Worm (Caenorhabditis elegans): ENCODE results near the gene Y45F3A.1.
A peak's percentile ranks its signal among the peaks of the same experiment; 100 is the strongest.

Gene Y45F3A.1

ce11 chrIII:10561904-10562303, at the start of gene Y45F3A.1:
Y45F3A.1 (minus strand) TSS chrIII:10561915.
- TF ChIP-seq dao-5 (tag; optimal IDR thresholded peaks at IDR 0.05), result no peak
- peak; percentile 25 for TF ChIP-seq W03F9.2 (tag; optimal IDR thresholded peaks at IDR 0.05)

ce11 chrIII:10608161-10608560, 46.4 kb upstream of the Y45F3A.1 start:
- TF ChIP-seq dao-5 (tag; optimal IDR thresholded peaks at IDR 0.05) (no peak), W03F9.2 (tag; optimal IDR thresholded peaks at IDR 0.05) (no peak), him-1 (tag; optimal IDR thresholded peaks at IDR 0.05) (no peak)

- TF ChIP-seq dao-5 (tag; optimal IDR thresholded peaks at IDR 0.05) (no peak), him-1 (tag; optimal IDR thresholded peaks at IDR 0.05) (no peak), W03F9.2 (tag; optimal IDR thresholded peaks at IDR 0.05) (no peak)
These were observed 43.3 kb upstream of the Y45F3A.1 start, which contains the start of gene rabx-5 for ce11 chrIII:10605049-10605448. rabx-5 (plus strand) TSS chrIII:10605349.

DNA sequence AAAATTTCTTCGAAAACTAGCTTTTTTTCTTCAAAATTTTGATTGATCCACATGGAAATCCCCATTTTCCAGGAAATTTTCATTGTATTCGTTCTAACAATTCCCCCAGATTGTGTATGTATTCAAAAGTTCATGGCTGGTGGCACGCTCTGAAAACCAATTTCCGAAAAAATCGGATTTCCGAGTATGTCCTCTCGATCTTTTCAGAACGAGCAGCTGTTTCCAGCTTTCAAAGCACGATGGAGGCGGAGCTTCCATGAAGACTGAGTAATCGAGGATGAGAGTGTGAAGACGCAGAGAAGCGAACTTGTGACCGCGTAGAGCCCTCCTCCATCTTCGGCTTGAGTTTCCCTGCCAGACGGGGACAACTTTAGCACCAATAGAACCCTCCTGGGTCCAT, 42.6 kb upstream of the Y45F3A.1 start:
- TF ChIP-seq dao-5 (tag; optimal IDR thresholded peaks at IDR 0.05) (no peak), W03F9.2 (tag; optimal IDR thresholded peaks at IDR 0.05) (no peak), him-1 (tag; optimal IDR thresholded peaks at IDR 0.05) (no peak)

- TF ChIP-seq W03F9.2 (tag; optimal IDR thresholded peaks at IDR 0.05) (no peak), dao-5 (tag; optimal IDR thresholded peaks at IDR 0.05) (no peak), him-1 (tag; optimal IDR thresholded peaks at IDR 0.05) (no peak)
These were observed 41.5 kb upstream of the Y45F3A.1 start, which contains the start of gene Y39A1A.2 for ce11 chrIII:10603248-10603647. Y39A1A.2 (minus strand) TSS chrIII:10603566.

DNA sequence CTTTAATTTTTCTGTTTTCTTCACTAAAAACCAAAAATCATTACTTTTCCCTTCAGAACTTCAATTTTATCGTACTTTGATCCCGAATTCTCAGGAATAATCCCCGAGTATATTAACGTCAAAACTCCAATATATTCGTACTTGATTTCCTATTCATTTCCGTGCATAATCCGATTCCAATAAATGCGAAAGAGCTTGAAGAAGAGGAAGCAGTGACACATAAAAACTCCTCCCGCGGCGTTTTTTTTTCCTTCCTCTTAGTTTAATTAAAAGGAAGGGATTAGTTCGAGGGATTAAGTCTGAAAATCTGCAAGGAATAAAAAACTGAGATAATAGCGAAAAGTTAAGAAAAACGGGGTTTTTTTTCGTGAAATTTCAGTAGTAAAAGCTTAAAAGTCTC, 39.2 kb upstream of the Y45F3A.1 start:
- TF ChIP-seq him-1 (tag; optimal IDR thresholded peaks at IDR 0.05), result no peak
- no peak for TF ChIP-seq dao-5 (tag; optimal IDR thresholded peaks at IDR 0.05)
- TF ChIP-seq W03F9.2 (tag; optimal IDR thresholded peaks at IDR 0.05), result no peak

DNA sequence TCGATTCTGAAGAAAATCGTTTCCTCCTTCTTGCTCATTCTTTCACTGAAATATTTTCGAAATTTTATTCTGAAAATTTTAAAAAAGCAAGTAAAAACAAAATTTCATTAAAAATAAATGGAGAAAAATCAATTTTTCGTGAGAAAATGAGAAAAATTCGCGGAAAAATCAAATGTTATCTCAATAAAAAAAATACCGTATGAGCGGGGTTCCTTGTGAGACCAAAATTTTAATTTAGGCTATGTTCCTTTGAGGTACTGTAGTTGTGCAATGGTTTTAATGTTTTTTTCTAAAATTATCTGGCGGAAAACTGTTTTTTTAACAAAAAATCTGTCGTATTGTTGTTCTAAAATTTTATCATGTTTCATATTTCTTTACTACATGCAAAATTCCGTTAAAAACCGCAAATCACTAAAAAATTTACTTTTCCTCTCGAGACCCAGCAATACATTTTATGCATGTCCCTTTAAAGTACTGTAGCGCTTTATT, 38.5 kb upstream of the Y45F3A.1 start, which contains the start of gene epg-6:
Gene epg-6 (minus strand): TSS at position 51 of the 489 bp plus-strand sequence.
- TF ChIP-seq W03F9.2 (tag; optimal IDR thresholded peaks at IDR 0.05), result peak; percentile 7
- TF ChIP-seq dao-5 (tag; optimal IDR thresholded peaks at IDR 0.05), result no peak

DNA sequence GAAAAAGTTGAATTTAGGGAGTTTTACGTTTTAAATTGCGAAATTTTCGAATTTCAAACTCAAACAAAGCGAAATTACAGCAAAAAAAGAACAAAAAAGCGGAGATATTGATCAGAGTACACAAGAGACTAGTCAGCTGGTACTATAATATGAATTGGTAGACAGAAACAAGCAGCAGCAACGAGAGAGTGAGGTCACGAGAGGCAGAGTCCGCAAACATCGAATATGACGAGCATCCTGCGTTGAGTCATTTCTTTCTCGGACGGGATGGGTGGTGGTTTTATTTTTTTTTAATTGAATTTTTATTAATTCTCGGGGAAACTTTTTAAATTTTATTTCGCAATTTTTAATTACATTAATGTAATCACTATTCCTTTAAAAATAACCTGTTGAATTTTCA, 38.0 kb upstream of the Y45F3A.1 start:
- TF ChIP-seq dao-5 (tag; optimal IDR thresholded peaks at IDR 0.05) (no peak), W03F9.2 (tag; optimal IDR thresholded peaks at IDR 0.05) (peak; percentile 87), him-1 (tag; optimal IDR thresholded peaks at IDR 0.05) (no peak)

- TF ChIP-seq W03F9.2 (tag; optimal IDR thresholded peaks at IDR 0.05), result no peak
- no peak for TF ChIP-seq him-1 (tag; optimal IDR thresholded peaks at IDR 0.05)
- no peak for TF ChIP-seq dao-5 (tag; optimal IDR thresholded peaks at IDR 0.05)
These were observed 34.7 kb upstream of the Y45F3A.1 start, which contains the start of gene Y39A1A.3 for ce11 chrIII:10596387-10596786. Y39A1A.3 (minus strand) TSS chrIII:10596487.

DNA sequence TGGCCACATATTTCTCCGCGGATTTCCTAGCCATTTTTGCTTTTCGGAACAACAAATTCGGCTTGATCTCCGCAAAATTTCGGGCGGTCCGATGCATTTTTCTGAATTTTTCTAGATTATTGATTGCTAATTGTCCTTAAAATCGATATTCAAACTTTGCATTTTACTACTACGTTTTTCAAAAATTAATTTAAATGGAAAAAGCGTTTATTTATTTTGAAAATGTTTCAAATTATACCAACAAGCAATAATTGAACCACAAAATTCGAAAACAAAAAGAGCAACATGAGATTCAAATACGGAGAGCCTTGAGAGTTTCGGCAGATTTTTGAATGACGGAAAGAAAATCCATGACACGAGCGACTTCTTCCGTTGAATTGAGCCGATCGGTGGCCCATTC, 33.4 kb upstream of the Y45F3A.1 start, which contains the start of gene Y45F3A.9:
Gene Y45F3A.9 (minus strand): TSS at position 101 of the 400 bp plus-strand sequence.
- TF ChIP-seq W03F9.2 (tag; optimal IDR thresholded peaks at IDR 0.05) (no peak), him-1 (tag; optimal IDR thresholded peaks at IDR 0.05) (no peak), dao-5 (tag; optimal IDR thresholded peaks at IDR 0.05) (no peak)

ce11 chrIII:10592729-10593128, 31.0 kb upstream of the Y45F3A.1 start, which contains the start of gene Y45F3A.8:
Y45F3A.8 (minus strand) TSS chrIII:10592829.
- no peak for TF ChIP-seq dao-5 (tag; optimal IDR thresholded peaks at IDR 0.05)
- TF ChIP-seq him-1 (tag; optimal IDR thresholded peaks at IDR 0.05), result no peak
- TF ChIP-seq W03F9.2 (tag; optimal IDR thresholded peaks at IDR 0.05), result no peak

- TF ChIP-seq him-1 (tag; optimal IDR thresholded peaks at IDR 0.05), result no peak
- TF ChIP-seq W03F9.2 (tag; optimal IDR thresholded peaks at IDR 0.05), result no peak
- no peak for TF ChIP-seq dao-5 (tag; optimal IDR thresholded peaks at IDR 0.05)
These were observed 30.4 kb upstream of the Y45F3A.1 start for ce11 chrIII:10592074-10592473.

- TF ChIP-seq dao-5 (tag; optimal IDR thresholded peaks at IDR 0.05) (no peak), W03F9.2 (tag; optimal IDR thresholded peaks at IDR 0.05) (no peak), him-1 (tag; optimal IDR thresholded peaks at IDR 0.05) (no peak)
These were observed 24.5 kb upstream of the Y45F3A.1 start, which contains the start of gene Y45F3A.5 for ce11 chrIII:10586243-10586642. Y45F3A.5 (minus strand) TSS chrIII:10586343.

ce11 chrIII:10583483-10583882, 21.8 kb upstream of the Y45F3A.1 start:
- TF ChIP-seq him-1 (tag; optimal IDR thresholded peaks at IDR 0.05) (no peak), W03F9.2 (tag; optimal IDR thresholded peaks at IDR 0.05) (no peak), dao-5 (tag; optimal IDR thresholded peaks at IDR 0.05) (no peak)

- no peak for TF ChIP-seq him-1 (tag; optimal IDR thresholded peaks at IDR 0.05)
- no peak for TF ChIP-seq W03F9.2 (tag; optimal IDR thresholded peaks at IDR 0.05)
These were observed 18.5 kb upstream of the Y45F3A.1 start for ce11 chrIII:10580206-10580605.

Data from whole organism, L4/young adult.